Worm (Caenorhabditis elegans) whole organism, early embryonic: ENCODE data around the gene C16C8.27.

ENCODE experiments used
- aly-1 ChIP-seq: sonication (generic microtip); optimal IDR thresholded peaks from 2 replicates; lab custom pipeline; 2016; ENCODE audit warnings: missing genetic modification characterization, missing compliant biosample characterization
- ama-1 ChIP-seq: fragments of 150-350 bp; optimal IDR thresholded peaks from 2 replicates; lab custom pipeline; 2014
- ceh-36 ChIP-seq: sonication (generic microtip); optimal IDR thresholded peaks from 2 replicates; lab custom pipeline; 2016; ENCODE audit warnings: missing genetic modification characterization, inconsistent platforms, missing compliant biosample characterization
- hmbx-1 ChIP-seq: sonication (generic microtip); optimal IDR thresholded peaks from 2 replicates; lab custom pipeline; 2016; ENCODE audit warnings: mild to moderate bottlenecking, missing genetic modification characterization, missing compliant biosample characterization
- hmg-4 ChIP-seq: fragments of 200-800 bp; sonication (Bioruptor generic); optimal IDR thresholded peaks from 2 replicates; lab custom pipeline; 2018; ENCODE audit warnings: mild to moderate bottlenecking, missing genetic modification characterization, missing compliant biosample characterization
- scrt-1 ChIP-seq: fragments of 200-800 bp; sonication (Bioruptor generic); IDR thresholded peaks from 2 replicates; pipeline ENCODE4 v1.3.6; 2022; ENCODE audit warnings: missing genetic modification characterization, missing compliant biosample characterization
- tra-4 ChIP-seq: sonication (generic microtip); optimal IDR thresholded peaks from 2 replicates; lab custom pipeline; 2017; ENCODE audit warnings: missing genetic modification characterization, missing compliant biosample characterization

- no peak for TF ChIP-seq ama-1 (lab: Kevin White, UChicago)
- TF ChIP-seq tra-4: no peak
- TF ChIP-seq hmg-4 (GFP tag; lab: Kevin White, UChicago): no peak
- TF ChIP-seq hmbx-1 (tag; lab: Kevin White, UChicago): no peak
- TF ChIP-seq aly-1 (tag; lab: Kevin White, UChicago): no peak
- no peak for TF ChIP-seq scrt-1 (GFP tag; lab: Robert Waterston, UW)
- no peak for TF ChIP-seq ceh-36 (tag; lab: Kevin White, UChicago)
Observed at ce11 chrII:3481584-3481983, 40.1 kb downstream of the C16C8.27 start, which contains the start of gene Y49F6B.8.
